Worm (Caenorhabditis elegans): ENCODE results near the gene Y57A10A.2.

Y57A10A.2 gene

DNA sequence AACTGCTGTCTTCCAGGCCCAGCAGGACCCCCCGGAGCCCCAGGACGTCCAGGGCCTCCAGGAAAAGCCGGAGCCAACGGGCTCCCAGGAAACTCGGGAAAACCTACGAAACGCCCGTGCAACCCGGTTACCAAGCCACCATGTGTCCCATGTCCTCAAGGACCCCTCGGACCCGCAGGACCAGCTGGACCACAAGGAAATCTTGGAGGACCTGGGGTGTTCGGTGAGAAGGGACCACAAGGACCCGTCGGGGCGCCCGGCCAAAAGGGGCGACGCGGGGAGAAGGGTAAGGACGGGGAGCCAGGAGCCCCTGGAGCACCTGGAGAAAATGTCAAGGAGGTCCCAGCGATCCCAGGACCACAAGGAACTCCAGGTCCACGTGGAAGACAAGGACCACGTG lies 28.0 kb downstream of the Y57A10A.2 start:
- TF ChIP-seq egrh-3 (GFP tag; IDR thresholded peaks at IDR 0.05) (peak; percentile 91), zfh-2 (GFP tag; conservative IDR thresholded peaks at IDR 0.05) (peak; percentile 93), madf-10 (tag; optimal IDR thresholded peaks at IDR 0.05) (no peak)

DNA sequence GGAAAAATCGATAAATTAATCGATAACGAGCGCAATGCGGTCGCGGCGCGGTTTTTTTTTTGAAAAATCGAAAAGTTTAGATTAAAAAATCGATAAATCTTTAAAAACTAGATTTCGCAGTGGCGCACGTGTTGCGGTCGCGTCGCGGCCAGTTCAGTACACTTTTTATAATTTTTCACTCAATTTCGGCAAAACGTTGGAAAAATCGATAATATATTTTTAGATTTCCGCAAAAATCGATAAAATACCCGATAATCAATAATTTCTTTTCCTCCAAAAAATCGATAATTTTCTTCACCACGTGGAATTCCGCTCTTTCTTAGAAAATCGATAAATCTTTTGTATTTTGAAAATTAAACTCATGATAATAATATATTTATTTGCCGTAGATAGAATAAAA lies 29.1 kb downstream of the Y57A10A.2 start:
- TF ChIP-seq him-1 (tag; optimal IDR thresholded peaks at IDR 0.05): peak; percentile 70
- TF ChIP-seq mes-4 (tag; optimal IDR thresholded peaks at IDR 0.05): no peak

DNA sequence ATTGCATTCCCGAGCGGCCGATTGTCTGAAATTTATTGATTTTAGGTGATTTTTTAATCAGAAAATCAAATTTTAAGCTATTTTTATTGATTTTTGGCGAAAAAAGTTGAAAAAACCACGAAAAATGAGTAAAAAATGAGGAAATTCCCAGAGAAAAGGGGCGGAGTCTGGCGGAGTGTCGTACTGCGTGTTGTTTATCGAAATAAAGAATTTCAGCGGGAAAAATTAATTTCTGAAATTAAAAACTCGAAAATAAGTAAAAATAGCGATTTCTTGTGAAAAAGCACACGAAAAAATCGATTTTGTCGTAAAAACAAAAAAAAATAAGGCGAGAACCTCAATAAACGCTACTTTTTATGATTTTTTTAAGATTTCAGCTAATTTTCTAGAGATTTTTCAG lies 37.4 kb downstream of the Y57A10A.2 start, which contains the start of gene Y57A10A.13:
Gene Y57A10A.13 (minus strand): TSS at position 46 of the 400 bp plus-strand sequence.
- TF ChIP-seq efl-1 (GFP tag; optimal IDR thresholded peaks at IDR 0.05) (peak; percentile 43), F23B12.7 (tag; optimal IDR thresholded peaks at IDR 0.05; ENCODE audit: insufficient read depth) (no peak), ztf-28 (GFP tag; IDR thresholded peaks at IDR 0.05) (no peak), ZK185.1 (tag; optimal IDR thresholded peaks at IDR 0.05; ENCODE audit: poor library complexity, severe bottlenecking) (no peak), attf-3 (GFP tag; conservative IDR thresholded peaks at IDR 0.05) (peak; percentile 84), Y56A3A.18 (GFP tag; IDR thresholded peaks at IDR 0.05) (no peak)

DNA sequence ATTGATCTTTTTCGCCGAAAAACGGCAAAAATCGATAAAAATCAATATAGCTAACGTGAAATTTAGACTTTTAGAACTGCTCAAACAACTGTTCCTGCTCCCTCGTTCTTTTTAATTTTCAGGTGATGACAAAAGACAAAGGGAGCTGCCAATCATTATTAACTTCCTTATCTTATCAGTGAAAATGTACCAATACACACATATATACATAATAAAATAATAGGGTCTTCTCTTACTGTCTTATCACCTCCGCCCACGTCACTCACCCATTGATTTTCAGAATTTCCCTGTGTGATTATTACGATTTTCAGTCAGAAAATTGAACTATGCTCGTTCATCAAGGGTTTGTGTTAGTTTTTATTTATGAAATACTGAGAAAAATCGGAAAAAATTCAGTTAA lies 38.3 kb downstream of the Y57A10A.2 start, which contains the start of gene Y57A10A.14:
Gene Y57A10A.14 (plus strand): TSS at position 228 of the 400 bp plus-strand sequence.
- TF ChIP-seq C06A6.2 (GFP tag; conservative IDR thresholded peaks at IDR 0.05): no peak
- TF ChIP-seq B0019.2 (GFP tag; conservative IDR thresholded peaks at IDR 0.05): no peak
- no peak for TF ChIP-seq ZK185.1 (tag; optimal IDR thresholded peaks at IDR 0.05; ENCODE audit: poor library complexity, severe bottlenecking)
- TF ChIP-seq Y56A3A.18 (GFP tag; IDR thresholded peaks at IDR 0.05): no peak
- TF ChIP-seq nhr-80 (tag; optimal IDR thresholded peaks at IDR 0.05): peak; percentile 78
- peak; percentile 34 for TF ChIP-seq atf-7 (tag; optimal IDR thresholded peaks at IDR 0.05)
- TF ChIP-seq fkh-3 (tag; optimal IDR thresholded peaks at IDR 0.05): no peak
- TF ChIP-seq cebp-1 (GFP tag; IDR thresholded peaks at IDR 0.05): no peak
- TF ChIP-seq cebp-1 (tag; optimal IDR thresholded peaks at IDR 0.05): peak; percentile 15
- TF ChIP-seq cebp-2 (GFP tag; IDR thresholded peaks at IDR 0.05): no peak
- no peak for TF ChIP-seq nhr-120 (GFP tag; IDR thresholded peaks at IDR 0.05)
- no peak for TF ChIP-seq sdz-38 (tag; optimal IDR thresholded peaks at IDR 0.05)
- no peak for TF ChIP-seq ekl-4 (GFP tag; IDR thresholded peaks at IDR 0.05)
- TF ChIP-seq F49E8.2 (tag; optimal IDR thresholded peaks at IDR 0.05; ENCODE audit: insufficient read depth): no peak
- no peak for TF ChIP-seq madf-10 (tag; optimal IDR thresholded peaks at IDR 0.05)
- TF ChIP-seq T07F8.4 (tag; optimal IDR thresholded peaks at IDR 0.05): no peak
- TF ChIP-seq Y67H2A.10 (GFP tag; conservative IDR thresholded peaks at IDR 0.05): no peak
- TF ChIP-seq ama-1 (optimal IDR thresholded peaks at IDR 0.05): no peak
- TF ChIP-seq ama-1 (GFP tag; optimal IDR thresholded peaks at IDR 0.05): no peak
- TF ChIP-seq pbrm-1 (GFP tag; IDR thresholded peaks at IDR 0.05): no peak
- TF ChIP-seq mel-28 (tag; optimal IDR thresholded peaks at IDR 0.05; ENCODE audit: borderline replicate concordance): no peak
- no peak for TF ChIP-seq repo-1 (tag; optimal IDR thresholded peaks at IDR 0.05)
- TF ChIP-seq hlh-26 (GFP tag; conservative IDR thresholded peaks at IDR 0.05): no peak
- TF ChIP-seq zim-3 (tag; optimal IDR thresholded peaks at IDR 0.05): no peak
- TF ChIP-seq F57C9.4 (tag; optimal IDR thresholded peaks at IDR 0.05): no peak
- no peak for TF ChIP-seq ztf-25 (GFP tag; IDR thresholded peaks at IDR 0.05)
- no peak for TF ChIP-seq C17E4.6 (GFP tag; IDR thresholded peaks at IDR 0.05)
- TF ChIP-seq T26A5.8 (tag; optimal IDR thresholded peaks at IDR 0.05): no peak
- TF ChIP-seq akir-1 (GFP tag; optimal IDR thresholded peaks at IDR 0.05): no peak
- no peak for TF ChIP-seq die-1 (tag; optimal IDR thresholded peaks at IDR 0.05)
- peak; percentile 79 for TF ChIP-seq unc-62 (GFP tag; optimal IDR thresholded peaks at IDR 0.05)
- no peak for TF ChIP-seq K12H6.12 (tag; optimal IDR thresholded peaks at IDR 0.05)
- TF ChIP-seq B0035.1 (tag; optimal IDR thresholded peaks at IDR 0.05): no peak
- peak in 1 of 2 experiments; percentile 57 for TF ChIP-seq let-607 (tag; optimal IDR thresholded peaks at IDR 0.05)

Data from whole organism, young adult.